Fruit fly (Drosophila melanogaster) whole organism, embryonic: ENCODE measurements around the gene cher.

Experiments used
- CG10959 ChIP-seq: fragments of 200-800 bp; sonication (Bioruptor generic); IDR thresholded peaks from 2 replicates; pipeline ENCODE4 v1.3.6; 2022; ENCODE audit warnings: missing biosample characterization, missing genetic modification characterization
- CG11085 ChIP-seq: fragments of 200-800 bp; sonication (Bioruptor generic); IDR thresholded peaks from 2 replicates; pipeline ENCODE4 v1.3.6; 2022; ENCODE audit warnings: missing biosample characterization, missing genetic modification characterization
- CG11695 ChIP-seq: fragments of 200-800 bp; sonication (Bioruptor generic); IDR thresholded peaks from 3 replicates; pipeline ENCODE4 v1.3.6; 2022; ENCODE audit warnings: missing biosample characterization, missing genetic modification characterization
- CG12391 ChIP-seq: fragments of 200-800 bp; sonication (Bioruptor generic); optimal IDR thresholded peaks from 3 replicates; lab custom pipeline; 2018; ENCODE audit warnings: missing biosample characterization, mild to moderate bottlenecking, missing genetic modification characterization, moderate library complexity
- CG13123 ChIP-seq: fragments of 200-800 bp; sonication (Bioruptor generic); optimal IDR thresholded peaks from 2 replicates; lab custom pipeline; 2016; ENCODE audit warnings: missing biosample characterization, missing genetic modification characterization
- CG13775 ChIP-seq: fragments of 200-800 bp; sonication (Bioruptor generic); optimal IDR thresholded peaks from 3 replicates; lab custom pipeline; 2017; ENCODE audit warnings: missing biosample characterization, mild to moderate bottlenecking, missing genetic modification characterization
- CG13894 ChIP-seq: fragments of 200-800 bp; sonication (Bioruptor generic); optimal IDR thresholded peaks from 3 replicates; lab custom pipeline; 2018; ENCODE audit warnings: missing biosample characterization, mild to moderate bottlenecking, missing genetic modification characterization, moderate library complexity
- CG14710 ChIP-seq: fragments of 200-800 bp; sonication (Bioruptor generic); optimal IDR thresholded peaks from 3 replicates; lab custom pipeline; 2019; ENCODE audit warnings: missing biosample characterization, mild to moderate bottlenecking, missing genetic modification characterization, moderate library complexity
- CG1603 ChIP-seq: fragments of 200-800 bp; sonication (Bioruptor generic); optimal IDR thresholded peaks from 2 replicates; lab custom pipeline; 2019; ENCODE audit warnings: missing biosample characterization, mild to moderate bottlenecking, missing genetic modification characterization, moderate library complexity
- CG17361 ChIP-seq: fragments of 200-800 bp; sonication (Bioruptor generic); IDR thresholded peaks from 3 replicates; pipeline ENCODE4 v1.3.6; 2022; ENCODE audit warnings: missing biosample characterization, missing genetic modification characterization
- CG18262 ChIP-seq: fragments of 200-800 bp; optimal IDR thresholded peaks from 3 replicates; lab custom pipeline; 2019; ENCODE audit warnings: missing biosample characterization, mild to moderate bottlenecking, missing genetic modification characterization, moderate library complexity
- CG18476 ChIP-seq: fragments of 200-800 bp; sonication (Bioruptor generic); optimal IDR thresholded peaks from 2 replicates; lab custom pipeline; 2016; ENCODE audit warnings: missing biosample characterization, mild to moderate bottlenecking, missing genetic modification characterization
- CG18619 ChIP-seq: fragments of 200-800 bp; sonication (Bioruptor generic); optimal IDR thresholded peaks from 3 replicates; lab custom pipeline; 2017; ENCODE audit warnings: missing biosample characterization, mild to moderate bottlenecking, missing genetic modification characterization
- CG2129 ChIP-seq: fragments of 200-800 bp; sonication (Bioruptor generic); IDR thresholded peaks from 2 replicates; pipeline ENCODE4 v1.3.6; 2022; ENCODE audit warnings: missing biosample characterization, missing genetic modification characterization; ENCODE audit not compliant: partially characterized antibody
- CG2712 ChIP-seq: fragments of 200-800 bp; optimal IDR thresholded peaks from 3 replicates; lab custom pipeline; 2019; ENCODE audit warnings: missing biosample characterization, mild to moderate bottlenecking, missing genetic modification characterization, moderate library complexity
- CG6813 ChIP-seq: fragments of 200-800 bp; sonication (Bioruptor generic); optimal IDR thresholded peaks from 2 replicates; lab custom pipeline; 2017; ENCODE audit warnings: missing biosample characterization, missing genetic modification characterization, mild to moderate bottlenecking, moderate library complexity, missing genetic modification reagents
- CG9727 ChIP-seq: fragments of 200-800 bp; sonication (Bioruptor generic); optimal IDR thresholded peaks from 3 replicates; lab custom pipeline; 2017; ENCODE audit warnings: missing biosample characterization, mild to moderate bottlenecking, missing genetic modification characterization
- D ChIP-seq, 2 experiments: fragments of 200-800 bp in 1 of 2; fragments of >200 bp in 1 of 2; sonication (Bioruptor generic) in 1 of 2; optimal IDR thresholded peaks; 2 replicates in 1 of 2; 3 replicates in 1 of 2; lab custom pipeline; 2017; ENCODE audit warnings: mild to moderate bottlenecking in 1 of 2, missing biosample characterization in 1 of 2, missing genetic modification characterization in 1 of 2, missing genetic modification reagents in 1 of 2
- D19A ChIP-seq: fragments of 200-800 bp; optimal IDR thresholded peaks from 3 replicates; lab custom pipeline; 2019; ENCODE audit warnings: missing biosample characterization, mild to moderate bottlenecking, missing genetic modification characterization, moderate library complexity
- Dad ChIP-seq: fragments of 200-800 bp; sonication (Bioruptor generic); optimal IDR thresholded peaks from 3 replicates; lab custom pipeline; 2016; ENCODE audit warnings: missing biosample characterization, missing genetic modification characterization
- Deaf1 ChIP-seq: fragments of 200-800 bp; optimal IDR thresholded peaks from 3 replicates; lab custom pipeline; 2019; ENCODE audit warnings: missing biosample characterization, mild to moderate bottlenecking, missing genetic modification characterization, moderate library complexity
- Fer1 ChIP-seq: fragments of 200-800 bp; sonication (Bioruptor generic); optimal IDR thresholded peaks from 2 replicates; lab custom pipeline; 2017; ENCODE audit warnings: missing biosample characterization, mild to moderate bottlenecking, missing genetic modification characterization
- Hsf ChIP-seq: fragments of 200-800 bp; sonication (Bioruptor generic); optimal IDR thresholded peaks from 3 replicates; lab custom pipeline; 2016; ENCODE audit warnings: missing biosample characterization, missing genetic modification characterization
- Max ChIP-seq: fragments of 200-800 bp; sonication (Bioruptor generic); optimal IDR thresholded peaks from 2 replicates; lab custom pipeline; 2016; ENCODE audit warnings: missing biosample characterization, mild to moderate bottlenecking, missing genetic modification characterization
- NFAT ChIP-seq: fragments of 200-800 bp; sonication (Bioruptor generic); IDR thresholded peaks from 2 replicates; pipeline ENCODE4 v1.3.6; 2022; ENCODE audit warnings: missing biosample characterization, missing genetic modification characterization
- Oli ChIP-seq: fragments of 200-800 bp; sonication (Bioruptor generic); optimal IDR thresholded peaks from 2 replicates; lab custom pipeline; 2018; ENCODE audit warnings: missing biosample characterization, mild to moderate bottlenecking, missing genetic modification characterization, moderate library complexity
- Scr ChIP-seq: fragments of 200-800 bp; sonication (Bioruptor generic); IDR thresholded peaks from 2 replicates; pipeline ENCODE4 v1.3.6; 2022; ENCODE audit warnings: missing biosample characterization, missing genetic modification characterization; ENCODE audit not compliant: partially characterized antibody
- disco-r ChIP-seq: fragments of 200-800 bp; sonication (Bioruptor generic); optimal IDR thresholded peaks from 2 replicates; lab custom pipeline; 2016; ENCODE audit warnings: missing biosample characterization, missing genetic modification characterization
- dmrt11E ChIP-seq: fragments of 200-800 bp; sonication (Bioruptor generic); optimal IDR thresholded peaks from 3 replicates; lab custom pipeline; 2018; ENCODE audit warnings: missing biosample characterization, mild to moderate bottlenecking, missing genetic modification characterization, moderate library complexity
- fd3F ChIP-seq: fragments of 200-800 bp; sonication (Bioruptor generic); optimal IDR thresholded peaks from 2 replicates; lab custom pipeline; 2018; ENCODE audit warnings: missing biosample characterization, mild to moderate bottlenecking, missing genetic modification characterization, moderate library complexity
- gsb-n ChIP-seq: fragments of 200-800 bp; sonication (Bioruptor generic); optimal IDR thresholded peaks from 3 replicates; lab custom pipeline; 2018; ENCODE audit warnings: missing biosample characterization, mild to moderate bottlenecking, missing genetic modification characterization
- jumu ChIP-seq: fragments of 200-800 bp; sonication (Bioruptor generic); optimal IDR thresholded peaks from 3 replicates; lab custom pipeline; 2016; ENCODE audit warnings: missing biosample characterization, missing genetic modification characterization
- kni ChIP-seq: fragments of 200-800 bp; sonication (Bioruptor generic); optimal IDR thresholded peaks from 3 replicates; lab custom pipeline; 2017; ENCODE audit warnings: mild to moderate bottlenecking, missing biosample characterization, missing genetic modification reagents, missing genetic modification characterization
- nerfin-1 ChIP-seq: fragments of 200-800 bp; sonication (Bioruptor generic); optimal IDR thresholded peaks from 3 replicates; lab custom pipeline; 2019; ENCODE audit warnings: missing biosample characterization, mild to moderate bottlenecking, missing genetic modification characterization, moderate library complexity
- phol ChIP-seq: fragments of 200-800 bp; sonication (Bioruptor generic); optimal IDR thresholded peaks from 3 replicates; lab custom pipeline; 2018; ENCODE audit warnings: missing biosample characterization, mild to moderate bottlenecking, missing genetic modification characterization, moderate library complexity
- row ChIP-seq: fragments of 200-800 bp; sonication (Bioruptor generic); IDR thresholded peaks from 3 replicates; pipeline ENCODE4 v1.3.6; 2022; ENCODE audit warnings: missing biosample characterization, missing genetic modification characterization
- tio ChIP-seq: fragments of 200-800 bp; sonication (Bioruptor generic); optimal IDR thresholded peaks from 2 replicates; lab custom pipeline; 2017; ENCODE audit warnings: missing biosample characterization, missing genetic modification characterization, inconsistent platforms
- unpg ChIP-seq: fragments of 200-800 bp; sonication (Bioruptor generic); optimal IDR thresholded peaks from 3 replicates; lab custom pipeline; 2018; ENCODE audit warnings: missing biosample characterization, mild to moderate bottlenecking, missing genetic modification characterization, moderate library complexity
- z ChIP-seq: fragments of 200-800 bp; sonication (Bioruptor generic); IDR thresholded peaks from 3 replicates; pipeline ENCODE4 v1.3.6; 2022; ENCODE audit warnings: missing biosample characterization, missing genetic modification characterization

Gene cher

DNA sequence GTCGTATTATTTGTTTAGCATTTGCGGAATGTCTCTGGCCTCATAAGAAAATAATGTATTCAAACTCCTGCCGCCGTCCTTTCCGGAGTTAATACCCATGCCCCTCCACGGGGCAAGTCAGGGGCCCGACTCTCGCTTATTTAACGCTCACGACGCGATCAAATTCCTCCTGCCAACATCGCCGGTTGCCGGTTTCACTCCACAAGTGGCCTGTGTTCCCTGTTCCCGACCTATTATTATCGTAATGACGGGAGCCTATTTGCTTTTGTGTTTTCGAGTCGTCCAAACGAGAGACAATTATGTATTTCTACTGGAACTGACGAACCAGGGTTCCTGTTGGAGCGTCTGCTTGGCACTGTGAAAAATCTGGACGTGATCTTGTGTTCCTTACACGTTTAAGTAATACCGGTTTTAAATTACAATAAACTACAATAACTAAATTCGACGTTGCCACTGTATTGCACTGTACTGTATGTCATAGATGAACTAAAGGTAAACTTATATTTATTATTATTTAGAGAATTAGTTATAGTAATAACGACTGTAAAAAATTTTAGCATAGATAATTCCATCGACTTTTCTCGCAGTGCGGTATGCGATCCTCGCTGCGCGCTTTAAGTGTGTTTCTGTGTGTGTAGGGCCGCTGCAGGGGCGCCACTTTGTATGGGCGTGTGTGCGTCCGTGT, 72.6 kb downstream of the cher start (continued):
- TF ChIP-seq CG12391 (tag; lab: Kevin White, UChicago) (peak; percentile 73), phol (tag; lab: Kevin White, UChicago) (peak; percentile 69), CG18262 (tag; lab: Kevin White, UChicago) (peak; percentile 87), CG17361 (GFP tag; lab: Robert Waterston, UW) (peak; percentile 66), unpg (GFP tag; lab: Kevin White, UChicago) (peak; percentile 41), CG10959 (GFP tag; lab: Robert Waterston, UW) (peak; percentile 44), CG2129 (GFP tag; lab: Robert Waterston, UW) (no peak), Oli (tag; lab: Kevin White, UChicago) (peak; percentile 32), CG11695 (peak; percentile 18; the same call in 1 of the 3 replicates), CG13894 (tag; lab: Kevin White, UChicago) (no peak), Scr (GFP tag; lab: Robert Waterston, UW) (no peak), Hsf (GFP tag; lab: Kevin White, UChicago) (peak; percentile 22), CG11085 (GFP tag; lab: Robert Waterston, UW) (no peak), jumu (GFP tag; lab: Kevin White, UChicago) (peak; percentile 10), Max (peak; percentile 18), z (GFP tag; lab: Robert Waterston, UW) (0 out of 3 replicates have a peak, but pooled peaks have one; percentile 7), CG1603 (tag; lab: Kevin White, UChicago) (peak; percentile 51), D (optimal IDR thresholded peaks at IDR 0.05; lab: Kevin White, UChicago) (no peak), D (GFP tag; optimal IDR thresholded peaks at IDR 0.05; lab: Kevin White, UChicago) (peak; percentile 65), Deaf1 (no peak), CG13775 (peak; percentile 69), Dad (GFP tag; lab: Kevin White, UChicago) (peak; percentile 1), Fer1 (GFP tag; lab: Kevin White, UChicago) (no peak), D19A (peak; percentile 64), row (GFP tag; lab: Robert Waterston, UW) (peak; percentile 76), CG9727 (GFP tag; lab: Kevin White, UChicago) (peak; percentile 89), CG14710 (tag; lab: Kevin White, UChicago) (peak; percentile 79), CG18619 (GFP tag; lab: Kevin White, UChicago) (peak; percentile 6), tio (GFP tag; lab: Kevin White, UChicago) (peak; percentile 36), CG18476 (GFP tag; lab: Kevin White, UChicago) (peak; percentile 20), dmrt11E (tag; lab: Kevin White, UChicago) (peak; percentile 92), CG6813 (peak; percentile 34), CG13123 (GFP tag; lab: Kevin White, UChicago) (peak; percentile 16), fd3F (GFP tag; lab: Kevin White, UChicago) (no peak), NFAT (0 out of 2 replicates have a peak, but pooled peaks have one; percentile 19), disco-r (no peak), nerfin-1 (tag; lab: Kevin White, UChicago) (peak; percentile 7), gsb-n (tag; lab: Kevin White, UChicago) (peak; percentile 60), CG2712 (peak; percentile 87), kni (peak; percentile 73)
